Worm (Caenorhabditis elegans) whole organism, young adult: ENCODE results near the gene C28H8.7.

Experiments used
- C06A6.2 ChIP-seq: fragments of 200-800 bp; sonication (Bioruptor generic); conservative IDR thresholded peaks from 2 replicates; pipeline ENCODE4 v1.3.6; 2022; ENCODE audit warnings: missing genetic modification characterization, missing compliant biosample characterization
- F23B12.7 ChIP-seq: sonication (generic microtip); optimal IDR thresholded peaks from 2 replicates; lab custom pipeline; 2017; ENCODE audit warnings: missing genetic modification characterization, mild to moderate bottlenecking, missing compliant biosample characterization, antibody characterized with exemption, moderate library complexity; ENCODE audit not compliant: insufficient read depth
- F37B4.10 ChIP-seq: fragments of 200-800 bp; sonication (Bioruptor generic); IDR thresholded peaks from 2 replicates; pipeline ENCODE4 v1.3.6; 2022; ENCODE audit warnings: missing genetic modification characterization, missing compliant biosample characterization
- F49E8.2 ChIP-seq: sonication (generic microtip); optimal IDR thresholded peaks from 3 replicates; lab custom pipeline; 2017; ENCODE audit warnings: missing genetic modification characterization, mild to moderate bottlenecking, missing compliant biosample characterization, antibody characterized with exemption, moderate library complexity; ENCODE audit not compliant: insufficient read depth
- Y53F4B.3 ChIP-seq: fragments of 200-800 bp; sonication (Bioruptor generic); IDR thresholded peaks from 2 replicates; pipeline ENCODE4 v1.3.6; 2022; ENCODE audit warnings: missing genetic modification reagents, missing genetic modification characterization, missing compliant biosample characterization
- akir-1 ChIP-seq: fragments of 200-800 bp; sonication (Bioruptor generic); optimal IDR thresholded peaks from 2 replicates; lab custom pipeline; 2018; ENCODE audit warnings: mild to moderate bottlenecking, missing genetic modification characterization, moderate library complexity, missing compliant biosample characterization
- ama-1 ChIP-seq, 3 experiments: fragments of 150-350 bp in 1 of 3; sonication (generic microtip) in 2 of 3; optimal IDR thresholded peaks; 2 replicates each; lab custom pipeline; 2014 to 2018; ENCODE audit warnings: missing biosample characterization in 2 of 3, missing genetic modification characterization in 2 of 3, missing genetic modification reagents in 2 of 3
- aptf-3 ChIP-seq: fragments of 200-800 bp; sonication (Bioruptor generic); IDR thresholded peaks from 2 replicates; pipeline ENCODE4 v1.3.6; 2022; ENCODE audit warnings: missing genetic modification characterization, missing compliant biosample characterization
- atf-7 ChIP-seq: sonication (generic microtip); optimal IDR thresholded peaks from 2 replicates; lab custom pipeline; 2017; ENCODE audit warnings: mild to moderate bottlenecking, missing genetic modification characterization, missing compliant biosample characterization
- attf-6 ChIP-seq: fragments of 200-800 bp; sonication (Bioruptor generic); IDR thresholded peaks from 2 replicates; pipeline ENCODE4 v1.3.6; 2022; ENCODE audit warnings: missing genetic modification reagents, missing genetic modification characterization, missing compliant biosample characterization
- bed-1 ChIP-seq: fragments of 200-800 bp; sonication (Bioruptor generic); IDR thresholded peaks from 2 replicates; pipeline ENCODE4 v1.3.6; 2022; ENCODE audit warnings: missing genetic modification reagents, missing genetic modification characterization, missing compliant biosample characterization
- bed-2 ChIP-seq: fragments of 200-800 bp; sonication (Bioruptor generic); IDR thresholded peaks from 2 replicates; pipeline ENCODE4 v1.3.6; 2022; ENCODE audit warnings: missing genetic modification reagents, missing genetic modification characterization, missing compliant biosample characterization
- ceh-27 ChIP-seq: fragments of 200-800 bp; sonication (Bioruptor generic); optimal IDR thresholded peaks from 2 replicates; lab custom pipeline; 2018; ENCODE audit warnings: mild to moderate bottlenecking, missing genetic modification characterization, moderate library complexity, missing compliant biosample characterization
- egl-44 ChIP-seq: fragments of 200-800 bp; sonication (Bioruptor generic); IDR thresholded peaks from 2 replicates; pipeline ENCODE4 v1.3.6; 2022; ENCODE audit warnings: missing genetic modification reagents, missing genetic modification characterization, missing compliant biosample characterization
- ets-4 ChIP-seq: fragments of 200-800 bp; sonication (Bioruptor generic); optimal IDR thresholded peaks from 2 replicates; lab custom pipeline; 2018; ENCODE audit warnings: mild to moderate bottlenecking, missing genetic modification characterization, missing compliant biosample characterization
- gei-17 ChIP-seq: fragments of 200-800 bp; sonication (Bioruptor generic); optimal IDR thresholded peaks from 2 replicates; lab custom pipeline; 2018; ENCODE audit warnings: mild to moderate bottlenecking, missing genetic modification characterization, missing compliant biosample characterization
- hlh-12 ChIP-seq: sonication (generic microtip); optimal IDR thresholded peaks from 2 replicates; lab custom pipeline; 2016; ENCODE audit warnings: missing genetic modification characterization, missing compliant biosample characterization
- hmg-1.2 ChIP-seq: fragments of 200-800 bp; sonication (Bioruptor generic); IDR thresholded peaks from 2 replicates; pipeline ENCODE4 v1.3.6; 2022; ENCODE audit warnings: missing genetic modification reagents, missing genetic modification characterization, missing compliant biosample characterization
- let-526 ChIP-seq: fragments of 200-800 bp; sonication (Bioruptor generic); IDR thresholded peaks from 2 replicates; pipeline ENCODE4 v1.3.6; 2022; ENCODE audit warnings: missing genetic modification reagents, missing genetic modification characterization, missing compliant biosample characterization
- let-607 ChIP-seq, 2 experiments: fragments of 200-800 bp in 1 of 2; sonication (Bioruptor generic) in 1 of 2; sonication (generic microtip) in 1 of 2; optimal IDR thresholded peaks; 2 replicates each; lab custom pipeline; 2016 to 2018; ENCODE audit warnings: mild to moderate bottlenecking in 2 of 2, missing compliant biosample characterization in 2 of 2, missing genetic modification characterization in 2 of 2, moderate library complexity in 2 of 2, missing genotype in 1 of 2
- lin-40 ChIP-seq: sonication (generic microtip); optimal IDR thresholded peaks from 2 replicates; lab custom pipeline; 2016; ENCODE audit warnings: missing genetic modification characterization, mild to moderate bottlenecking, missing compliant biosample characterization, missing genotype, missing genetic modification reagents
- lin-54 ChIP-seq: fragments of 200-800 bp; sonication (Bioruptor generic); optimal IDR thresholded peaks from 2 replicates; lab custom pipeline; 2018; ENCODE audit warnings: mild to moderate bottlenecking, missing genetic modification characterization, missing compliant biosample characterization
- madf-10 ChIP-seq: sonication (generic microtip); optimal IDR thresholded peaks from 2 replicates; lab custom pipeline; 2016; ENCODE audit warnings: mild to moderate bottlenecking, missing genetic modification characterization, missing compliant biosample characterization
- madf-3 ChIP-seq: fragments of 200-800 bp; sonication (Bioruptor generic); IDR thresholded peaks from 2 replicates; pipeline ENCODE4 v1.3.6; 2022; ENCODE audit warnings: missing genetic modification reagents, missing genetic modification characterization, missing compliant biosample characterization
- mel-28 ChIP-seq: sonication (generic microtip); optimal IDR thresholded peaks from 2 replicates; lab custom pipeline; 2016; ENCODE audit warnings: borderline replicate concordance, mild to moderate bottlenecking, missing genetic modification characterization, missing compliant biosample characterization
- mxl-1 ChIP-seq: sonication (generic microtip); optimal IDR thresholded peaks from 2 replicates; lab custom pipeline; 2016; ENCODE audit warnings: missing genetic modification characterization, missing compliant biosample characterization
- nhr-120 ChIP-seq: fragments of 200-800 bp; sonication (Bioruptor generic); IDR thresholded peaks from 2 replicates; pipeline ENCODE4 v1.3.6; 2022; ENCODE audit warnings: missing genetic modification characterization, missing compliant biosample characterization
- nhr-90 ChIP-seq: sonication (generic microtip); optimal IDR thresholded peaks from 2 replicates; lab custom pipeline; 2016; ENCODE audit warnings: missing genotype, mild to moderate bottlenecking, missing genetic modification characterization, missing compliant biosample characterization
- pha-4 ChIP-seq: fragments of 150-350 bp; sonication (generic microtip); optimal IDR thresholded peaks from 2 replicates; lab custom pipeline; 2014; ENCODE audit warnings: missing biosample characterization, missing genetic modification reagents, missing genetic modification characterization
- sea-2 ChIP-seq: fragments of 200-800 bp; sonication (Bioruptor generic); IDR thresholded peaks from 2 replicates; pipeline ENCODE4 v1.3.6; 2022; ENCODE audit warnings: missing genetic modification characterization, missing compliant biosample characterization
- snpc-4 ChIP-seq, 5 experiments: fragments of 150-350 bp in 1 of 5; sonication (generic microtip) in 4 of 5; optimal IDR thresholded peaks; 2 replicates each; lab custom pipeline; 2014 to 2018; ENCODE audit warnings: missing genetic modification characterization in 5 of 5, missing biosample characterization in 3 of 5, antibody characterized with exemption in 2 of 5, mild to moderate bottlenecking in 2 of 5, missing compliant biosample characterization in 2 of 5, missing genotype in 2 of 5, moderate library complexity in 2 of 5, missing genetic modification reagents in 1 of 5
- tbx-9 ChIP-seq: sonication (generic microtip); optimal IDR thresholded peaks from 2 replicates; lab custom pipeline; 2016; ENCODE audit warnings: borderline replicate concordance, missing genetic modification characterization, inconsistent platforms, missing compliant biosample characterization
- unc-62 ChIP-seq: fragments of 150-350 bp; optimal IDR thresholded peaks from 2 replicates; lab custom pipeline; 2014; ENCODE audit warnings: missing biosample characterization, missing genetic modification reagents, missing genetic modification characterization
- zfh-2 ChIP-seq: fragments of 200-800 bp; sonication (Bioruptor generic); conservative IDR thresholded peaks from 2 replicates; pipeline ENCODE4 v1.3.6; 2022; ENCODE audit warnings: missing genetic modification reagents, missing genetic modification characterization, missing compliant biosample characterization

Gene C28H8.7

ce11 chrIII:5838159-5839046, 48.4 kb downstream of the C28H8.7 start (continued):
- no peak for TF ChIP-seq snpc-4 (GFP tag; optimal IDR thresholded peaks at IDR 0.05; lab: Kevin White, UChicago)
- TF ChIP-seq snpc-4 (tag; optimal IDR thresholded peaks at IDR 0.05; lab: Kevin White, UChicago): peak in 1 of 4 experiments; percentile 33
- peak; percentile 41 for TF ChIP-seq madf-10 (tag; lab: Kevin White, UChicago)
- no peak for TF ChIP-seq tbx-9 (tag; lab: Kevin White, UChicago)
- TF ChIP-seq egl-44: 0 out of 2 replicates have a peak, but pooled peaks have one; percentile 17
- no peak for TF ChIP-seq akir-1 (GFP tag; lab: Kevin White, UChicago)
- TF ChIP-seq hlh-12 (tag; lab: Kevin White, UChicago): no peak
- no peak for TF ChIP-seq bed-2
- TF ChIP-seq Y53F4B.3: no peak
- TF ChIP-seq pha-4 (tag; lab: Kevin White, UChicago): peak; percentile 66
- TF ChIP-seq aptf-3 (GFP tag; lab: Robert Waterston, UW): no peak
- no peak for TF ChIP-seq mel-28
- TF ChIP-seq C06A6.2 (GFP tag; lab: Robert Waterston, UW): no peak
- peak; percentile 53 for TF ChIP-seq atf-7
- TF ChIP-seq sea-2 (GFP tag; lab: Robert Waterston, UW): no peak
- peak; percentile 58 for TF ChIP-seq ets-4
- peak; percentile 19 for TF ChIP-seq nhr-90 (tag; lab: Kevin White, UChicago)
- no peak for TF ChIP-seq attf-6 (GFP tag; lab: Robert Waterston, UW)
- no peak for TF ChIP-seq nhr-120 (GFP tag; lab: Robert Waterston, UW)
- TF ChIP-seq let-607 (tag; optimal IDR thresholded peaks at IDR 0.05; lab: Kevin White, UChicago): peak in 1 of 2 experiments; percentile 64
- TF ChIP-seq F23B12.7 (tag; lab: Kevin White, UChicago): peak; percentile 29
- peak; percentile 77 for TF ChIP-seq ama-1 (optimal IDR thresholded peaks at IDR 0.05; lab: Kevin White, UChicago)
- TF ChIP-seq ama-1 (GFP tag; optimal IDR thresholded peaks at IDR 0.05; lab: Kevin White, UChicago): no peak
- TF ChIP-seq lin-54 (GFP tag; lab: Kevin White, UChicago): peak; percentile 9
- peak; percentile 34 for TF ChIP-seq lin-40 (tag; lab: Kevin White, UChicago)
- TF ChIP-seq bed-1 (GFP tag; lab: Robert Waterston, UW): no peak
- no peak for TF ChIP-seq madf-3 (GFP tag; lab: Robert Waterston, UW)
- no peak for TF ChIP-seq ceh-27 (GFP tag; lab: Kevin White, UChicago)

- TF ChIP-seq hmg-1.2 (GFP tag; lab: Robert Waterston, UW) (peak; percentile 58; the same call in 1 of the 2 replicates), gei-17 (GFP tag; lab: Kevin White, UChicago) (no peak), unc-62 (GFP tag; lab: Kevin White, UChicago) (no peak)
Measured at ce11 chrIII:5836816-5837215, 50.0 kb downstream of the C28H8.7 start, which contains the start of gene W04D12.1. TSS of gene W04D12.1 (plus strand) at chrIII:5836926.

ce11 chrIII:5836261-5836660, 50.5 kb downstream of the C28H8.7 start:
- TF ChIP-seq let-526 (GFP tag; lab: Robert Waterston, UW) (0 out of 2 replicates have a peak, but pooled peaks have one; percentile 6), mxl-1 (tag; lab: Kevin White, UChicago) (no peak), zfh-2 (GFP tag; lab: Robert Waterston, UW) (no peak), nhr-90 (tag; lab: Kevin White, UChicago) (no peak), F49E8.2 (no peak), F37B4.10 (GFP tag; lab: Robert Waterston, UW) (0 out of 2 replicates have a peak, but pooled peaks have one; percentile 28), hmg-1.2 (GFP tag; lab: Robert Waterston, UW) (peak; percentile 28; the same call in 1 of the 2 replicates)
- TF ChIP-seq, all 124 proteins: peak for 3
